Fruit fly (Drosophila melanogaster) whole organism, prepupa: ENCODE measurements around the gene Fuca.

ENCODE experiments used
- Blimp-1 ChIP-seq: fragments of 200-800 bp; sonication (Bioruptor generic); optimal IDR thresholded peaks from 3 replicates; lab custom pipeline; 2017; ENCODE audit warnings: missing biosample characterization, missing genetic modification characterization, mild to moderate bottlenecking, moderate library complexity, missing genetic modification reagents
- CG10631 ChIP-seq: fragments of 200-800 bp; sonication (Bioruptor generic); optimal IDR thresholded peaks from 2 replicates; lab custom pipeline; 2016; ENCODE audit warnings: missing biosample characterization, missing genetic modification characterization
- CG10669 ChIP-seq: fragments of 200-800 bp; sonication (Bioruptor generic); optimal IDR thresholded peaks from 3 replicates; lab custom pipeline; 2018; ENCODE audit warnings: missing biosample characterization, mild to moderate bottlenecking, missing genetic modification characterization, moderate library complexity
- CG11762 ChIP-seq: fragments of 200-800 bp; sonication (Bioruptor generic); optimal IDR thresholded peaks from 3 replicates; lab custom pipeline; 2016; ENCODE audit warnings: missing biosample characterization, missing genetic modification characterization; ENCODE audit not compliant: insufficient read depth
- CG11902 ChIP-seq: fragments of 200-800 bp; sonication (Bioruptor generic); optimal IDR thresholded peaks from 3 replicates; lab custom pipeline; 2016; ENCODE audit warnings: missing biosample characterization, missing genetic modification characterization
- CG15336 ChIP-seq: fragments of 200-800 bp; sonication (Bioruptor generic); IDR thresholded peaks from 2 replicates; pipeline ENCODE4 v1.3.6; 2022; ENCODE audit warnings: missing biosample characterization, missing genetic modification characterization
- CG16779 ChIP-seq: fragments of 200-800 bp; sonication (Bioruptor generic); optimal IDR thresholded peaks from 3 replicates; lab custom pipeline; 2017; ENCODE audit warnings: missing biosample characterization, mild to moderate bottlenecking, missing genetic modification characterization
- CG3032 ChIP-seq: fragments of 200-800 bp; optimal IDR thresholded peaks from 2 replicates; lab custom pipeline; 2019; ENCODE audit warnings: missing biosample characterization, mild to moderate bottlenecking, missing genetic modification characterization, moderate library complexity
- CG32006 ChIP-seq: fragments of 200-800 bp; sonication (Bioruptor generic); optimal IDR thresholded peaks from 3 replicates; lab custom pipeline; 2017; ENCODE audit warnings: missing biosample characterization, mild to moderate bottlenecking, missing genetic modification characterization
- CG4318 ChIP-seq: fragments of 200-800 bp; sonication (Bioruptor generic); optimal IDR thresholded peaks from 3 replicates; lab custom pipeline; 2017; ENCODE audit warnings: missing biosample characterization, mild to moderate bottlenecking, missing genetic modification characterization
- CG6163 ChIP-seq: fragments of 200-800 bp; sonication (Bioruptor generic); IDR thresholded peaks from 3 replicates; pipeline ENCODE4 v1.3.6; 2022; ENCODE audit warnings: missing biosample characterization, missing genetic modification characterization
- CG6792 ChIP-seq: fragments of 200-800 bp; sonication (Bioruptor generic); optimal IDR thresholded peaks from 3 replicates; lab custom pipeline; 2016; ENCODE audit warnings: missing biosample characterization, missing genetic modification characterization
- CG6808 ChIP-seq: fragments of 200-800 bp; sonication (Bioruptor generic); optimal IDR thresholded peaks from 3 replicates; lab custom pipeline; 2017; ENCODE audit warnings: missing biosample characterization, missing genetic modification characterization, mild to moderate bottlenecking, moderate library complexity, missing genetic modification reagents
- CG7368 ChIP-seq: fragments of 200-800 bp; sonication (Bioruptor generic); optimal IDR thresholded peaks from 3 replicates; lab custom pipeline; 2016; ENCODE audit warnings: missing biosample characterization, missing genetic modification characterization
- CG8119 ChIP-seq: fragments of 200-800 bp; sonication (Bioruptor generic); IDR thresholded peaks from 3 replicates; pipeline ENCODE4 v1.3.6; 2022; ENCODE audit warnings: missing biosample characterization, missing genetic modification characterization
- CG8319 ChIP-seq: fragments of 200-800 bp; sonication (Bioruptor generic); optimal IDR thresholded peaks from 3 replicates; lab custom pipeline; 2016; ENCODE audit warnings: missing biosample characterization, missing genetic modification characterization
- CG9139 ChIP-seq: fragments of 200-800 bp; sonication (Bioruptor generic); optimal IDR thresholded peaks from 3 replicates; lab custom pipeline; 2017; ENCODE audit warnings: missing biosample characterization, mild to moderate bottlenecking, missing genetic modification characterization
- Eip75B ChIP-seq: fragments of 200-800 bp; sonication (Bioruptor generic); optimal IDR thresholded peaks from 3 replicates; lab custom pipeline; 2016; ENCODE audit warnings: missing biosample characterization, missing genetic modification characterization
- Eip78C ChIP-seq: fragments of 200-800 bp; sonication (Bioruptor generic); peaks from one replicate; lab custom pipeline; 2016; ENCODE audit warnings: missing biosample characterization, missing genetic modification characterization
- Eip93F ChIP-seq: fragments of 200-800 bp; sonication (Bioruptor generic); optimal IDR thresholded peaks from 2 replicates; lab custom pipeline; 2016; ENCODE audit warnings: missing biosample characterization, mild to moderate bottlenecking, missing genetic modification characterization
- Ets21C ChIP-seq: fragments of 200-800 bp; sonication (Bioruptor generic); optimal IDR thresholded peaks from 3 replicates; lab custom pipeline; 2016; ENCODE audit warnings: missing biosample characterization, missing genetic modification characterization
- Ets96B ChIP-seq: fragments of 200-800 bp; optimal IDR thresholded peaks from 2 replicates; lab custom pipeline; 2019; ENCODE audit warnings: missing biosample characterization, mild to moderate bottlenecking, missing genetic modification characterization, moderate library complexity
- Hr39 ChIP-seq: fragments of 200-800 bp; sonication (Bioruptor generic); optimal IDR thresholded peaks from 2 replicates; lab custom pipeline; 2016; ENCODE audit warnings: missing biosample characterization, missing genetic modification characterization
- Met ChIP-seq: fragments of 200-800 bp; sonication (Bioruptor generic); optimal IDR thresholded peaks from 3 replicates; lab custom pipeline; 2016; ENCODE audit warnings: missing biosample characterization, missing genetic modification characterization
- OdsH ChIP-seq: fragments of 200-800 bp; sonication (Bioruptor generic); optimal IDR thresholded peaks from 3 replicates; lab custom pipeline; 2016; ENCODE audit warnings: missing biosample characterization, missing genetic modification characterization
- Sox15 ChIP-seq: fragments of 200-800 bp; sonication (Bioruptor generic); optimal IDR thresholded peaks from 3 replicates; lab custom pipeline; 2016; ENCODE audit warnings: missing biosample characterization, missing genetic modification characterization
- achi ChIP-seq: fragments of 200-800 bp; sonication (Bioruptor generic); optimal IDR thresholded peaks from 3 replicates; lab custom pipeline; 2016; ENCODE audit warnings: missing biosample characterization, missing genetic modification characterization
- cyc ChIP-seq: fragments of 200-800 bp; sonication (Bioruptor generic); optimal IDR thresholded peaks from 3 replicates; lab custom pipeline; 2016; ENCODE audit warnings: missing biosample characterization, missing genetic modification characterization
- dac ChIP-seq: fragments of 200-800 bp; sonication (Bioruptor generic); optimal IDR thresholded peaks from 2 replicates; lab custom pipeline; 2017; ENCODE audit warnings: missing biosample characterization, mild to moderate bottlenecking, missing genetic modification characterization
- dsx ChIP-seq: fragments of 200-800 bp; optimal IDR thresholded peaks from 3 replicates; lab custom pipeline; 2019; ENCODE audit warnings: missing biosample characterization, mild to moderate bottlenecking, missing genetic modification characterization, moderate library complexity; ENCODE audit not compliant: poor library complexity, severe bottlenecking
- eg ChIP-seq: fragments of 200-800 bp; sonication (Bioruptor generic); IDR thresholded peaks from 3 replicates; pipeline ENCODE4 v1.3.6; 2022; ENCODE audit warnings: missing biosample characterization, missing genetic modification characterization
- esn ChIP-seq: fragments of 200-800 bp; sonication (Bioruptor generic); optimal IDR thresholded peaks from 2 replicates; lab custom pipeline; 2016; ENCODE audit warnings: missing biosample characterization, mild to moderate bottlenecking, missing genetic modification characterization, moderate library complexity
- fd85E ChIP-seq: fragments of 200-800 bp; sonication (Bioruptor generic); optimal IDR thresholded peaks from 3 replicates; lab custom pipeline; 2016; ENCODE audit warnings: missing biosample characterization, missing genetic modification characterization
- fkh ChIP-seq: fragments of 200-800 bp; sonication (Bioruptor generic); optimal IDR thresholded peaks from 3 replicates; lab custom pipeline; 2017; ENCODE audit warnings: missing biosample characterization, mild to moderate bottlenecking, missing genetic modification characterization, moderate library complexity
- lz ChIP-seq: fragments of 200-800 bp; sonication (Bioruptor generic); optimal IDR thresholded peaks from 3 replicates; lab custom pipeline; 2016; ENCODE audit warnings: missing biosample characterization, missing genetic modification characterization
- net ChIP-seq: fragments of 200-800 bp; sonication (Bioruptor generic); optimal IDR thresholded peaks from 3 replicates; lab custom pipeline; 2016; ENCODE audit warnings: missing biosample characterization, missing genetic modification characterization
- pdm3 ChIP-seq: fragments of 200-800 bp; sonication (Bioruptor generic); optimal IDR thresholded peaks from 3 replicates; lab custom pipeline; 2016; ENCODE audit warnings: missing biosample characterization, missing genetic modification characterization
- salr ChIP-seq, 2 experiments: fragments of 200-800 bp; sonication (Bioruptor generic); optimal IDR thresholded peaks; 3 replicates each; lab custom pipeline; 2016 to 2018; ENCODE audit warnings: missing biosample characterization in 2 of 2, missing genetic modification characterization in 2 of 2, mild to moderate bottlenecking in 1 of 2
- spab ChIP-seq: fragments of 200-800 bp; sonication (Bioruptor generic); optimal IDR thresholded peaks from 2 replicates; lab custom pipeline; 2017; ENCODE audit warnings: missing biosample characterization, mild to moderate bottlenecking, missing genetic modification characterization, missing genetic modification reagents
- ss ChIP-seq, 2 experiments: fragments of 200-800 bp; sonication (Bioruptor generic); optimal IDR thresholded peaks; 2 replicates in 1 of 2; 3 replicates in 1 of 2; lab custom pipeline; 2017 to 2018; ENCODE audit warnings: mild to moderate bottlenecking in 2 of 2, missing biosample characterization in 2 of 2, missing genetic modification characterization in 2 of 2, moderate library complexity in 1 of 2
- topi ChIP-seq: fragments of 200-800 bp; sonication (Bioruptor generic); optimal IDR thresholded peaks from 3 replicates; lab custom pipeline; 2016; ENCODE audit warnings: missing biosample characterization, missing genetic modification characterization
- vri ChIP-seq: fragments of 200-800 bp; sonication (Bioruptor generic); optimal IDR thresholded peaks from 3 replicates; lab custom pipeline; 2016; ENCODE audit warnings: missing biosample characterization, mild to moderate bottlenecking, missing genetic modification characterization

Fuca gene

dm6 chr3L:11554338-11554737 is 31.8 kb upstream of the Fuca start (continued):
- TF ChIP-seq cyc (GFP tag; lab: Kevin White, UChicago): peak; percentile 53
- TF ChIP-seq vri (GFP tag; lab: Kevin White, UChicago): no peak
- TF ChIP-seq CG9139 (GFP tag; lab: Kevin White, UChicago): peak; percentile 35
- TF ChIP-seq dsx (GFP tag; lab: Kevin White, UChicago): peak; percentile 68
- peak; percentile 76 for TF ChIP-seq CG32006 (GFP tag; lab: Kevin White, UChicago)
- TF ChIP-seq lz (GFP tag; lab: Kevin White, UChicago): peak; percentile 57
- TF ChIP-seq CG10631 (GFP tag; lab: Kevin White, UChicago): peak; percentile 65
- TF ChIP-seq salr (GFP tag; optimal IDR thresholded peaks at IDR 0.05; lab: Kevin White, UChicago): peak; percentile 13 to 57
- no peak for TF ChIP-seq CG16779 (tag; lab: Kevin White, UChicago)
- peak; percentile 7 for TF ChIP-seq CG8319 (GFP tag; lab: Kevin White, UChicago)
- TF ChIP-seq eg (GFP tag; lab: Robert Waterston, UW): peak; percentile 85
- no peak for TF ChIP-seq Eip93F
- TF ChIP-seq CG15336 (GFP tag; lab: Robert Waterston, UW): peak; percentile 77
- TF ChIP-seq achi: peak; percentile 61
- TF ChIP-seq CG6808 (GFP tag; lab: Kevin White, UChicago): peak; percentile 45
- TF ChIP-seq Eip78C (GFP tag; lab: Kevin White, UChicago): peak; percentile 89
- TF ChIP-seq Hr39: peak; percentile 65
- peak; percentile 29 for TF ChIP-seq CG7368 (GFP tag; lab: Kevin White, UChicago)
- TF ChIP-seq CG10669 (GFP tag; lab: Kevin White, UChicago): peak; percentile 78
- TF ChIP-seq CG3032 (tag; lab: Kevin White, UChicago): peak; percentile 61
- peak; percentile 61 for TF ChIP-seq OdsH (GFP tag; lab: Kevin White, UChicago)
- peak; percentile 54 for TF ChIP-seq fkh (GFP tag; lab: Kevin White, UChicago)
- TF ChIP-seq Met: peak; percentile 69
- TF ChIP-seq dac (GFP tag; lab: Kevin White, UChicago): peak; percentile 21
- TF ChIP-seq spab (GFP tag; lab: Kevin White, UChicago): peak; percentile 49
- TF ChIP-seq pdm3 (GFP tag; lab: Kevin White, UChicago): peak; percentile 62
- peak; percentile 25 for TF ChIP-seq Ets21C
- peak; percentile 67 for TF ChIP-seq esn (GFP tag; lab: Kevin White, UChicago)
- peak; percentile 43 for TF ChIP-seq CG4318 (GFP tag; lab: Kevin White, UChicago)
- TF ChIP-seq CG11902 (GFP tag; lab: Kevin White, UChicago): peak; percentile 1
- no peak for TF ChIP-seq Blimp-1 (GFP tag; lab: Kevin White, UChicago)
- peak; percentile 42 for TF ChIP-seq CG6792 (GFP tag; lab: Kevin White, UChicago)
- peak; percentile 69 for TF ChIP-seq topi
- TF ChIP-seq Ets96B (tag; lab: Kevin White, UChicago): peak; percentile 70
- TF ChIP-seq CG8119 (GFP tag; lab: Robert Waterston, UW): peak; percentile 64; the same call in 2 of the 3 replicates
- TF ChIP-seq Sox15: peak; percentile 29

DNA sequence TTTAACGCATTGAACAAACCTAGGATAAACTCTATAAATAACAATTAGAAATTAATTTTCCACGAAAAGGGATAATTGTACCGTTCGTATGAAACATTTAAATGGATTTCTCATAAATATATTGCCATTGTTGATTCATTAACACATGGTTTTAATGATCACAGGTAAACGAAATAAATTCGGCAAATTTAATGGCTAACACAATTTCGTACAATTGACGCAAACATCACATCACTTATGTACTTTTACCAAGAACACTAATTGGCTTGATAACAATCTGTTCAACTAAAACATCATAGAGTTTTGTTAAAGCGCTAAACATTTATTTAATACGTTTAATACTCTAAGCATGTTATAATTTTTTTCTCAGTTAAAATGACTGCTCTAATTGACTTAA is 31.2 kb upstream of the Fuca start:
- TF ChIP-seq CG6808 (GFP tag; lab: Kevin White, UChicago): no peak
- TF ChIP-seq CG6792 (GFP tag; lab: Kevin White, UChicago): no peak
- TF ChIP-seq CG15336 (GFP tag; lab: Robert Waterston, UW): no peak

DNA sequence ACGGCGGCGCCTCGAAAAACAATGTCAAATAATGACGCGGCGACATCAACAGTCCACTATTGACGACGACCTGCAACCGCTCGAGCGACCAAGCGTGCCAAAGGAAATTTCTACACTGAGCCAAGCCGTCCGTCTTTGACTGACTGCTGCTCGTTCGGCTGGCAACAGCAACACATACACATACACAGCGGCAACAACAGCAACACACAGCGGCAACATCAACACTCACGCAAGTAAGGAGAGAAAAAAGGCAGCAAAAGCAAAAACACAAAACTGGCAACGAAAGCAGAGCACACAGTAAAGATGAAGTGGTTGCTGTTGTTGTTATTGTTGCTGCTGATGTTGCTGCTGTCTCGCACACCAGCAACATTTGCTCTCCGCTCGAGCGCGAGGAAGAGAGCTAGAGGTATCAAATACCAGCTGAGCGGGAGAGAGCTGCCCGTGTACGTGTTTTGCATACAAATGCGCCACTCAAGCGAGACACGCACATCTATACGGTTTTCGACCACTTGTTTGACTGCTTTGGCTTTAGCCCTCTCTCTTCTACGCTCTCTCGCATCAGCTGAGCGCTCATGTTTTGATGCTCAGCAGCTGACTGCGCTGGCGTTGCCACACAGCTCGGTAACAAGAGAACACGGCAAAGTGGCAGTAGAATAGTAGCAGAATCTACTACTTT is 30.6 kb upstream of the Fuca start:
- TF ChIP-seq Met (peak; percentile 28), fkh (GFP tag; lab: Kevin White, UChicago) (peak; percentile 71), CG8119 (GFP tag; lab: Robert Waterston, UW) (peak; percentile 57), Sox15 (no peak), CG6808 (GFP tag; lab: Kevin White, UChicago) (peak; percentile 62), pdm3 (GFP tag; lab: Kevin White, UChicago) (peak; percentile 15), CG10631 (GFP tag; lab: Kevin White, UChicago) (no peak), esn (GFP tag; lab: Kevin White, UChicago) (peak; percentile 33), CG9139 (GFP tag; lab: Kevin White, UChicago) (peak; percentile 75), CG15336 (GFP tag; lab: Robert Waterston, UW) (peak; percentile 59), CG16779 (tag; lab: Kevin White, UChicago) (peak; percentile 85), salr (GFP tag; optimal IDR thresholded peaks at IDR 0.05; lab: Kevin White, UChicago) (no peak), CG7368 (GFP tag; lab: Kevin White, UChicago) (peak; percentile 43), net (GFP tag; lab: Kevin White, UChicago) (peak; percentile 81), ss (GFP tag; optimal IDR thresholded peaks at IDR 0.05; lab: Kevin White, UChicago) (peak; percentile 87 to 96), CG32006 (GFP tag; lab: Kevin White, UChicago) (peak; percentile 54), Eip75B (peak; percentile 58), CG6792 (GFP tag; lab: Kevin White, UChicago) (peak; percentile 25), vri (GFP tag; lab: Kevin White, UChicago) (peak; percentile 60), CG6163 (GFP tag; lab: Robert Waterston, UW) (peak; percentile 82), eg (GFP tag; lab: Robert Waterston, UW) (peak; percentile 66; the same call in 2 of the 3 replicates), fd85E (GFP tag; lab: Kevin White, UChicago) (peak; percentile 65), achi (peak; percentile 26), CG11762 (GFP tag; lab: Kevin White, UChicago) (peak; percentile 25), dac (GFP tag; lab: Kevin White, UChicago) (peak; percentile 11), topi (peak; percentile 23), CG8319 (GFP tag; lab: Kevin White, UChicago) (no peak)
